Worm (Caenorhabditis elegans): ENCODE data around the gene F40F8.4.

ce11 chrII:11094431-11094830 is 45.6 kb downstream of the F40F8.4 start:
- no peak for TF ChIP-seq pha-4 (tag; optimal IDR thresholded peaks at IDR 0.05)
- TF ChIP-seq tbx-2 (tag; optimal IDR thresholded peaks at IDR 0.05), result no peak
- no peak for TF ChIP-seq nhr-11 (tag; optimal IDR thresholded peaks at IDR 0.05)
- TF ChIP-seq dve-1 (tag; optimal IDR thresholded peaks at IDR 0.05), result no peak
- TF ChIP-seq npax-4 (tag; optimal IDR thresholded peaks at IDR 0.05), result no peak
- no peak for TF ChIP-seq ceh-45 (GFP tag; IDR thresholded peaks at IDR 0.05)
- no peak for TF ChIP-seq ztf-16 (tag; optimal IDR thresholded peaks at IDR 0.05)
- TF ChIP-seq lin-11 (tag; optimal IDR thresholded peaks at IDR 0.05), result no peak
- TF ChIP-seq zip-5 (tag; optimal IDR thresholded peaks at IDR 0.05), result no peak
- no peak for TF ChIP-seq syd-9 (tag; optimal IDR thresholded peaks at IDR 0.05)
